Fruit fly (Drosophila melanogaster): ENCODE measurements around the gene CG42717.

The CG42717 gene

dm6 chr3L:16015765-16016760 lies 16.9 kb downstream of the CG42717 start (continued):
- TF ChIP-seq CG14710 (tag; optimal IDR thresholded peaks at IDR 0.05) (peak; percentile 77), bowl (GFP tag; IDR thresholded peaks at IDR 0.05) (no peak), ttk (GFP tag; IDR thresholded peaks at IDR 0.05) (no peak), psq (GFP tag; optimal IDR thresholded peaks at IDR 0.05) (no peak), phol (tag; optimal IDR thresholded peaks at IDR 0.05) (peak; percentile 58), CG9215 (GFP tag; IDR thresholded peaks at IDR 0.05) (no peak), CG7987 (GFP tag; optimal IDR thresholded peaks at IDR 0.05) (no peak), ATbp (GFP tag; optimal IDR thresholded peaks at IDR 0.05) (no peak), sna (GFP tag; IDR thresholded peaks at IDR 0.05; ENCODE audit: partially characterized antibody) (no peak), nom (GFP tag; optimal IDR thresholded peaks at IDR 0.05) (peak; percentile 31), CG4424 (GFP tag; optimal IDR thresholded peaks at IDR 0.05) (peak; percentile 11), CG11456 (GFP tag; IDR thresholded peaks at IDR 0.05) (0 out of 3 replicates have a peak, but pooled peaks have one; percentile 42), sc (optimal IDR thresholded peaks at IDR 0.05) (no peak), sc (GFP tag; optimal IDR thresholded peaks at IDR 0.05) (no peak), CG31441 (GFP tag; IDR thresholded peaks at IDR 0.05) (peak; percentile 58; the same call in 1 of the 2 replicates), CG15696 (tag; optimal IDR thresholded peaks at IDR 0.05) (peak; percentile 51), D (optimal IDR thresholded peaks at IDR 0.05) (no peak), D (GFP tag; optimal IDR thresholded peaks at IDR 0.05) (peak; percentile 5), gsb (GFP tag; IDR thresholded peaks at IDR 0.05) (no peak), CG17829 (tag; optimal IDR thresholded peaks at IDR 0.05) (peak; percentile 74), CG4617 (GFP tag; optimal IDR thresholded peaks at IDR 0.05; ENCODE audit: borderline replicate concordance) (no peak), CG13775 (GFP tag; optimal IDR thresholded peaks at IDR 0.05) (no peak), CG7839 (tag; optimal IDR thresholded peaks at IDR 0.05) (peak; percentile 30), ham (GFP tag; IDR thresholded peaks at IDR 0.05) (no peak), jigr1 (GFP tag; IDR thresholded peaks at IDR 0.05) (no peak), Hmr (GFP tag; optimal IDR thresholded peaks at IDR 0.05) (no peak), org-1 (GFP tag; optimal IDR thresholded peaks at IDR 0.05) (no peak), onecut (GFP tag; IDR thresholded peaks at IDR 0.05) (no peak), Opbp (GFP tag; IDR thresholded peaks at IDR 0.05; ENCODE audit: partially characterized antibody) (no peak), Ssrp (tag; optimal IDR thresholded peaks at IDR 0.05) (peak; percentile 21), sr (GFP tag; IDR thresholded peaks at IDR 0.05) (no peak), unc-4 (GFP tag; IDR thresholded peaks at IDR 0.05; ENCODE audit: partially characterized antibody) (no peak), sens-2 (GFP tag; IDR thresholded peaks at IDR 0.05) (no peak), CG11247 (GFP tag; IDR thresholded peaks at IDR 0.05) (no peak), cad (GFP tag; optimal IDR thresholded peaks at IDR 0.05) (no peak), CG9727 (GFP tag; optimal IDR thresholded peaks at IDR 0.05) (peak; percentile 45), Neu2 (GFP tag; optimal IDR thresholded peaks at IDR 0.05; ENCODE audit: borderline replicate concordance) (no peak), zfh1 (GFP tag; IDR thresholded peaks at IDR 0.05) (no peak), ind (GFP tag; optimal IDR thresholded peaks at IDR 0.05) (no peak), PHDP (tag; optimal IDR thresholded peaks at IDR 0.05) (no peak), CG10979 (tag; optimal IDR thresholded peaks at IDR 0.05) (peak; percentile 80), CG18764 (GFP tag; optimal IDR thresholded peaks at IDR 0.05) (no peak), CG11504 (tag; optimal IDR thresholded peaks at IDR 0.05) (peak; percentile 23), CG7357 (GFP tag; IDR thresholded peaks at IDR 0.05) (no peak), twi (tag; optimal IDR thresholded peaks at IDR 0.05) (no peak), D19A (tag; optimal IDR thresholded peaks at IDR 0.05) (peak; percentile 51), CG7556 (GFP tag; optimal IDR thresholded peaks at IDR 0.05) (no peak), Stat92E (GFP tag; optimal IDR thresholded peaks at IDR 0.05) (peak in 1 of 3 experiments; percentile 9), gt (GFP tag; IDR thresholded peaks at IDR 0.05) (no peak)

Measured in whole organism, embryonic.